Fruit fly (Drosophila melanogaster) whole organism, embryonic: Measurements from ENCODE around the gene Ir31a.
A peak's percentile ranks its signal among the peaks of the same experiment; 100 is the strongest.

Source experiments
- Ada2b ChIP-seq: fragments of 200-800 bp; sonication (Bioruptor generic); IDR thresholded peaks from 2 replicates; pipeline ENCODE4 v1.3.6; 2022; ENCODE audit warnings: missing biosample characterization, missing genetic modification characterization
- BEAF-32 ChIP-seq: fragments of 200-800 bp; sonication (Bioruptor generic); optimal IDR thresholded peaks from 3 replicates; lab custom pipeline; 2017; ENCODE audit warnings: missing biosample characterization, missing genetic modification characterization, mild to moderate bottlenecking, moderate library complexity, missing genetic modification reagents
- CG10321 ChIP-seq: fragments of 200-800 bp; sonication (Bioruptor generic); IDR thresholded peaks from 2 replicates; pipeline ENCODE4 v1.3.6; 2022; ENCODE audit warnings: missing biosample characterization, missing genetic modification characterization
- CG10462 ChIP-seq: fragments of 200-800 bp; sonication (Bioruptor generic); optimal IDR thresholded peaks from 2 replicates; lab custom pipeline; 2016; ENCODE audit warnings: missing biosample characterization, missing genetic modification characterization
- CG10959 ChIP-seq: fragments of 200-800 bp; sonication (Bioruptor generic); IDR thresholded peaks from 2 replicates; pipeline ENCODE4 v1.3.6; 2022; ENCODE audit warnings: missing biosample characterization, missing genetic modification characterization
- CG11093 ChIP-seq: fragments of 200-800 bp; sonication (Bioruptor generic); IDR thresholded peaks from 3 replicates; pipeline ENCODE4 v1.3.6; 2022; ENCODE audit warnings: missing biosample characterization, missing genetic modification characterization
- CG12299 ChIP-seq: fragments of 200-800 bp; sonication (Bioruptor generic); optimal IDR thresholded peaks from 2 replicates; lab custom pipeline; 2018; ENCODE audit warnings: missing biosample characterization, mild to moderate bottlenecking, missing genetic modification characterization
- CG13296 ChIP-seq: fragments of 200-800 bp; sonication (Bioruptor generic); optimal IDR thresholded peaks from 3 replicates; lab custom pipeline; 2018; ENCODE audit warnings: missing biosample characterization, mild to moderate bottlenecking, missing genetic modification characterization
- CG15073 ChIP-seq: fragments of 200-800 bp; sonication (Bioruptor generic); optimal IDR thresholded peaks from 2 replicates; lab custom pipeline; 2016; ENCODE audit warnings: missing biosample characterization, missing genetic modification characterization
- CG16813 ChIP-seq: fragments of 200-800 bp; sonication (Bioruptor generic); IDR thresholded peaks from 3 replicates; pipeline ENCODE4 v1.3.6; 2022; ENCODE audit warnings: missing biosample characterization, missing genetic modification characterization; ENCODE audit not compliant: partially characterized antibody
- CG17361 ChIP-seq: fragments of 200-800 bp; sonication (Bioruptor generic); IDR thresholded peaks from 3 replicates; pipeline ENCODE4 v1.3.6; 2022; ENCODE audit warnings: missing biosample characterization, missing genetic modification characterization
- CG2120 ChIP-seq: fragments of 200-800 bp; sonication (Bioruptor generic); optimal IDR thresholded peaks from 3 replicates; lab custom pipeline; 2016; ENCODE audit warnings: missing biosample characterization, missing genetic modification characterization
- CG2875 ChIP-seq: fragments of 200-800 bp; sonication (Bioruptor generic); optimal IDR thresholded peaks from 2 replicates; lab custom pipeline; 2017; ENCODE audit warnings: missing biosample characterization, mild to moderate bottlenecking, missing genetic modification characterization, missing genetic modification reagents
- CG31441 ChIP-seq: fragments of 200-800 bp; sonication (Bioruptor generic); IDR thresholded peaks from 2 replicates; pipeline ENCODE4 v1.3.6; 2022; ENCODE audit warnings: missing biosample characterization, missing genetic modification characterization
- CG34422 ChIP-seq: fragments of 200-800 bp; sonication (Bioruptor generic); IDR thresholded peaks from 3 replicates; pipeline ENCODE4 v1.3.6; 2022; ENCODE audit warnings: missing biosample characterization, missing genetic modification characterization
- CG3995 ChIP-seq: fragments of 200-800 bp; sonication (Bioruptor generic); optimal IDR thresholded peaks from 3 replicates; lab custom pipeline; 2016; ENCODE audit warnings: missing biosample characterization, missing genetic modification characterization
- CG43689 ChIP-seq: fragments of 200-800 bp; sonication (Bioruptor generic); IDR thresholded peaks from 2 replicates; pipeline ENCODE4 v1.3.6; 2022; ENCODE audit warnings: missing biosample characterization, missing genetic modification characterization
- CG6791 ChIP-seq: fragments of 200-800 bp; sonication (Bioruptor generic); IDR thresholded peaks from 3 replicates; pipeline ENCODE4 v1.3.6; 2022; ENCODE audit warnings: missing biosample characterization, missing genetic modification characterization; ENCODE audit not compliant: partially characterized antibody
- CG7372 ChIP-seq: fragments of 200-800 bp; sonication (Bioruptor generic); IDR thresholded peaks from 2 replicates; pipeline ENCODE4 v1.3.6; 2022; ENCODE audit warnings: missing biosample characterization, missing genetic modification characterization
- CG8290 ChIP-seq, 3 experiments: fragments of 200-800 bp; sonication (Bioruptor generic); optimal IDR thresholded peaks; 2 replicates each; lab custom pipeline; 2016 to 2019; ENCODE audit warnings: missing biosample characterization in 3 of 3, missing genetic modification characterization in 3 of 3, mild to moderate bottlenecking in 2 of 3, moderate library complexity in 1 of 3
- CG9817 ChIP-seq: fragments of 200-800 bp; sonication (Bioruptor generic); optimal IDR thresholded peaks from 2 replicates; lab custom pipeline; 2018; ENCODE audit warnings: missing biosample characterization, mild to moderate bottlenecking, missing genetic modification characterization, moderate library complexity
- Dll ChIP-seq: fragments of 200-800 bp; sonication (Bioruptor generic); IDR thresholded peaks from 4 replicates; pipeline ENCODE4 v1.3.6; 2022; ENCODE audit warnings: missing biosample characterization, missing genetic modification characterization; ENCODE audit not compliant: partially characterized antibody
- E2f2 ChIP-seq: fragments of 200-800 bp; sonication (Bioruptor generic); IDR thresholded peaks from 2 replicates; pipeline ENCODE4 v1.3.6; 2022; ENCODE audit warnings: missing biosample characterization, missing genetic modification characterization
- HLHmδ ChIP-seq: fragments of 200-800 bp; sonication (Bioruptor generic); optimal IDR thresholded peaks from 2 replicates; lab custom pipeline; 2018; ENCODE audit warnings: missing biosample characterization, mild to moderate bottlenecking, missing genetic modification characterization, moderate library complexity
- Hey ChIP-seq: fragments of 200-800 bp; sonication (Bioruptor generic); optimal IDR thresholded peaks from 3 replicates; lab custom pipeline; 2018; ENCODE audit warnings: missing biosample characterization, mild to moderate bottlenecking, missing genetic modification characterization
- Hr3 ChIP-seq: fragments of 200-800 bp; sonication (Bioruptor generic); optimal IDR thresholded peaks from 3 replicates; lab custom pipeline; 2016; ENCODE audit warnings: missing biosample characterization, missing genetic modification characterization
- Hr39 ChIP-seq: fragments of >200 bp; optimal IDR thresholded peaks from 2 replicates; lab custom pipeline; 2017
- Lpt ChIP-seq: fragments of >200 bp; optimal IDR thresholded peaks from 2 replicates; lab custom pipeline; 2018; ENCODE audit warnings: missing biosample characterization, missing genetic modification characterization
- Max ChIP-seq: fragments of 200-800 bp; sonication (Bioruptor generic); optimal IDR thresholded peaks from 2 replicates; lab custom pipeline; 2016; ENCODE audit warnings: missing biosample characterization, mild to moderate bottlenecking, missing genetic modification characterization
- NFAT ChIP-seq: fragments of 200-800 bp; sonication (Bioruptor generic); IDR thresholded peaks from 2 replicates; pipeline ENCODE4 v1.3.6; 2022; ENCODE audit warnings: missing biosample characterization, missing genetic modification characterization
- Ptx1 ChIP-seq: fragments of 200-800 bp; sonication (Bioruptor generic); IDR thresholded peaks from 2 replicates; pipeline ENCODE4 v1.3.6; 2022; ENCODE audit warnings: missing biosample characterization, missing genetic modification characterization
- Sry-β ChIP-seq: fragments of 200-800 bp; sonication (Bioruptor generic); optimal IDR thresholded peaks from 2 replicates; lab custom pipeline; 2018; ENCODE audit warnings: missing biosample characterization, mild to moderate bottlenecking, missing genetic modification characterization, moderate library complexity
- Sry-δ ChIP-seq: fragments of 200-800 bp; sonication (Bioruptor generic); optimal IDR thresholded peaks from 2 replicates; lab custom pipeline; 2016; ENCODE audit warnings: missing biosample characterization, missing genetic modification characterization
- al ChIP-seq: fragments of 200-800 bp; sonication (Bioruptor generic); IDR thresholded peaks from 2 replicates; pipeline ENCODE4 v1.3.6; 2022; ENCODE audit warnings: missing biosample characterization, missing genetic modification characterization
- ato ChIP-seq: fragments of 200-800 bp; sonication (Bioruptor generic); IDR thresholded peaks from 2 replicates; pipeline ENCODE4 v1.3.6; 2022; ENCODE audit warnings: missing biosample characterization, missing genetic modification characterization; ENCODE audit not compliant: partially characterized antibody
- bsh ChIP-seq, 2 experiments: fragments of 200-800 bp; sonication (Bioruptor generic); optimal IDR thresholded peaks; 2 replicates each; lab custom pipeline; 2017 to 2018; ENCODE audit warnings: mild to moderate bottlenecking in 2 of 2, missing biosample characterization in 2 of 2, missing genetic modification characterization in 2 of 2, moderate library complexity in 1 of 2
- caup ChIP-seq: fragments of 200-800 bp; sonication (Bioruptor generic); optimal IDR thresholded peaks from 3 replicates; lab custom pipeline; 2017; ENCODE audit warnings: missing biosample characterization, mild to moderate bottlenecking, missing genetic modification characterization, moderate library complexity; ENCODE audit not compliant: severe bottlenecking
- dpn ChIP-seq, 2 experiments: fragments of 200-800 bp; sonication (Bioruptor generic); optimal IDR thresholded peaks; 3 replicates each; lab custom pipeline; 2016; ENCODE audit warnings: missing biosample characterization in 2 of 2, missing genetic modification characterization in 2 of 2
- gce ChIP-seq: fragments of 200-800 bp; sonication (Bioruptor generic); IDR thresholded peaks from 3 replicates; pipeline ENCODE4 v1.3.6; 2022; ENCODE audit warnings: missing biosample characterization, missing genetic modification characterization
- gcm ChIP-seq: fragments of 200-800 bp; sonication (Bioruptor generic); optimal IDR thresholded peaks from 2 replicates; lab custom pipeline; 2019; ENCODE audit warnings: missing biosample characterization, mild to moderate bottlenecking, missing genetic modification characterization, moderate library complexity
- grn ChIP-seq: fragments of 200-800 bp; sonication (Bioruptor generic); optimal IDR thresholded peaks from 3 replicates; lab custom pipeline; 2017; ENCODE audit warnings: missing biosample characterization, missing genetic modification characterization
- jigr1 ChIP-seq: fragments of 200-800 bp; sonication (Bioruptor generic); IDR thresholded peaks from 3 replicates; pipeline ENCODE4 v1.3.6; 2022; ENCODE audit warnings: missing biosample characterization, missing genetic modification characterization
- nom ChIP-seq: fragments of 200-800 bp; sonication (Bioruptor generic); optimal IDR thresholded peaks from 2 replicates; lab custom pipeline; 2017; ENCODE audit warnings: missing biosample characterization, missing genetic modification characterization, mild to moderate bottlenecking, moderate library complexity, missing genetic modification reagents
- psq ChIP-seq: fragments of 200-800 bp; sonication (Bioruptor generic); optimal IDR thresholded peaks from 2 replicates; lab custom pipeline; 2017; ENCODE audit warnings: missing biosample characterization, missing genetic modification characterization
- pzg ChIP-seq: fragments of 200-800 bp; sonication (Bioruptor generic); optimal IDR thresholded peaks from 3 replicates; lab custom pipeline; 2018; ENCODE audit warnings: missing biosample characterization, mild to moderate bottlenecking, missing genetic modification characterization, moderate library complexity
- schlank ChIP-seq: fragments of 200-800 bp; sonication (Bioruptor generic); optimal IDR thresholded peaks from 2 replicates; lab custom pipeline; 2018; ENCODE audit warnings: missing biosample characterization, mild to moderate bottlenecking, missing genetic modification characterization
- sqz ChIP-seq: fragments of 200-800 bp; sonication (Bioruptor generic); optimal IDR thresholded peaks from 3 replicates; lab custom pipeline; 2018; ENCODE audit warnings: missing biosample characterization, mild to moderate bottlenecking, missing genetic modification characterization
- ssp ChIP-seq: fragments of 200-800 bp; sonication (Bioruptor generic); IDR thresholded peaks from 2 replicates; pipeline ENCODE4 v1.3.6; 2022; ENCODE audit warnings: missing biosample characterization, missing genetic modification characterization
- toy ChIP-seq: fragments of 200-800 bp; sonication (Bioruptor generic); IDR thresholded peaks from 2 replicates; pipeline ENCODE4 v1.3.6; 2022; ENCODE audit warnings: missing biosample characterization, missing genetic modification characterization
- tx ChIP-seq: fragments of 200-800 bp; sonication (Bioruptor generic); optimal IDR thresholded peaks from 2 replicates; lab custom pipeline; 2016; ENCODE audit warnings: missing biosample characterization, missing genetic modification characterization
- wdn ChIP-seq: fragments of 200-800 bp; sonication (Bioruptor generic); IDR thresholded peaks from 2 replicates; pipeline ENCODE4 v1.3.6; 2022; ENCODE audit warnings: missing biosample characterization, missing genetic modification characterization

Gene Ir31a

dm6 chr2L:10356508-10356907 lies 48.9 kb upstream of the Ir31a start, which contains the start of the genes CtsL4 and ClpP (continued):
- TF ChIP-seq HLHmδ (no peak), CG2120 (GFP tag; lab: Kevin White, UChicago) (peak; percentile 64), Ada2b (peak; percentile 37), BEAF-32 (GFP tag; lab: Kevin White, UChicago) (peak; percentile 31), CG15073 (GFP tag; lab: Kevin White, UChicago) (no peak), jigr1 (GFP tag; lab: Robert Waterston, UW) (no peak), CG16813 (no peak), CG31441 (GFP tag; lab: Robert Waterston, UW) (no peak), CG10462 (GFP tag; lab: Kevin White, UChicago) (no peak), caup (GFP tag; lab: Kevin White, UChicago) (no peak), tx (peak; percentile 13), CG6791 (GFP tag; lab: Robert Waterston, UW) (no peak), nom (GFP tag; lab: Kevin White, UChicago) (no peak), CG2875 (GFP tag; lab: Kevin White, UChicago) (peak; percentile 20), Sry-δ (GFP tag; lab: Kevin White, UChicago) (peak; percentile 43), toy (GFP tag; lab: Robert Waterston, UW) (no peak), ssp (GFP tag; lab: Robert Waterston, UW) (peak; percentile 97), NFAT (GFP tag; lab: Robert Waterston, UW) (no peak), ato (GFP tag; lab: Robert Waterston, UW) (no peak), pzg (GFP tag; lab: Kevin White, UChicago) (peak; percentile 72), grn (GFP tag; lab: Kevin White, UChicago) (no peak), CG10321 (GFP tag; lab: Robert Waterston, UW) (no peak), al (GFP tag; lab: Robert Waterston, UW) (no peak), CG8290 (GFP tag; optimal IDR thresholded peaks at IDR 0.05; lab: Kevin White, UChicago) (peak; percentile 78), CG8290 (tag; optimal IDR thresholded peaks at IDR 0.05; lab: Kevin White, UChicago) (peak in 1 of 2 experiments; percentile 14), bsh (GFP tag; optimal IDR thresholded peaks at IDR 0.05; lab: Kevin White, UChicago) (peak in 1 of 2 experiments; percentile 33), Dll (GFP tag; lab: Robert Waterston, UW) (no peak), wdn (GFP tag; lab: Robert Waterston, UW) (no peak), gcm (GFP tag; lab: Kevin White, UChicago) (no peak), Hey (tag; lab: Kevin White, UChicago) (no peak), CG11093 (GFP tag; lab: Robert Waterston, UW) (no peak), CG43689 (GFP tag; lab: Robert Waterston, UW) (no peak), CG34422 (peak; percentile 65; the same call in 1 of the 3 replicates), CG7372 (GFP tag; lab: Robert Waterston, UW) (no peak), Lpt (GFP tag; lab: Kevin White, UChicago) (no peak), psq (no peak), Max (GFP tag; lab: Kevin White, UChicago) (peak; percentile 20), gce (GFP tag; lab: Robert Waterston, UW) (no peak), Sry-β (GFP tag; lab: Kevin White, UChicago) (peak; percentile 21), Ptx1 (GFP tag; lab: Robert Waterston, UW) (peak; percentile 60), CG10959 (GFP tag; lab: Robert Waterston, UW) (no peak), Hr39 (lab: Kevin White, UChicago) (no peak), dpn (GFP tag; optimal IDR thresholded peaks at IDR 0.05; lab: Kevin White, UChicago) (peak; percentile 53 to 67), E2f2 (no peak), CG17361 (GFP tag; lab: Robert Waterston, UW) (peak; percentile 76; the same call in 2 of the 3 replicates), Hr3 (GFP tag; lab: Kevin White, UChicago) (peak; percentile 51), CG12299 (tag; lab: Kevin White, UChicago) (peak; percentile 39), CG9817 (tag; lab: Kevin White, UChicago) (peak; percentile 34), CG3995 (GFP tag; lab: Kevin White, UChicago) (peak; percentile 27), schlank (tag; lab: Kevin White, UChicago) (no peak), sqz (GFP tag; lab: Kevin White, UChicago) (no peak), CG13296 (GFP tag; lab: Kevin White, UChicago) (peak; percentile 40)
